Fruit fly (Drosophila melanogaster): ENCODE measurements around the gene CG8475.

- TF ChIP-seq CG11617 (GFP tag; optimal IDR thresholded peaks at IDR 0.05) (no peak), CG14711 (tag; optimal IDR thresholded peaks at IDR 0.05) (no peak)
Observed at dm6 chr2L:8142760-8143159, 54.0 kb downstream of the CG8475 start.
